Fruit fly (Drosophila melanogaster): ENCODE results near the gene Snmp1.

Snmp1 gene

dm6 chr3R:21133951-21134350 lies 34.1 kb downstream of the Snmp1 start, which contains the start of gene Usp8 (continued):
- TF ChIP-seq CG3838 (GFP tag; optimal IDR thresholded peaks at IDR 0.05) (no peak), CG12104 (GFP tag; optimal IDR thresholded peaks at IDR 0.05) (peak; percentile 25), trem (tag; optimal IDR thresholded peaks at IDR 0.05) (peak; percentile 38), CG15696 (tag; optimal IDR thresholded peaks at IDR 0.05) (peak; percentile 37), cg (GFP tag; optimal IDR thresholded peaks at IDR 0.05) (no peak), CG32767 (GFP tag; IDR thresholded peaks at IDR 0.05) (no peak), vfl (GFP tag; optimal IDR thresholded peaks at IDR 0.05) (no peak), CG18764 (GFP tag; optimal IDR thresholded peaks at IDR 0.05) (peak; percentile 39), CG18262 (tag; optimal IDR thresholded peaks at IDR 0.05) (peak; percentile 60), zen (tag; optimal IDR thresholded peaks at IDR 0.05) (peak; percentile 26), HmgD (GFP tag; optimal IDR thresholded peaks at IDR 0.05) (no peak), CG2116 (GFP tag; optimal IDR thresholded peaks at IDR 0.05) (peak; percentile 74), schlank (tag; optimal IDR thresholded peaks at IDR 0.05) (no peak), CG15601 (tag; optimal IDR thresholded peaks at IDR 0.05) (peak; percentile 1), Antp (GFP tag; optimal IDR thresholded peaks at IDR 0.05) (no peak), gro (GFP tag; optimal IDR thresholded peaks at IDR 0.05) (no peak), Doc2 (GFP tag; IDR thresholded peaks at IDR 0.05) (no peak), Sry-β (GFP tag; optimal IDR thresholded peaks at IDR 0.05) (peak; percentile 95), mam (GFP tag; optimal IDR thresholded peaks at IDR 0.05) (no peak), CG3995 (GFP tag; optimal IDR thresholded peaks at IDR 0.05) (no peak), CG30020 (tag; optimal IDR thresholded peaks at IDR 0.05) (peak; percentile 64), Camta (GFP tag; optimal IDR thresholded peaks at IDR 0.05) (no peak), CG10979 (tag; optimal IDR thresholded peaks at IDR 0.05) (peak; percentile 39), Xbp1 (GFP tag; optimal IDR thresholded peaks at IDR 0.05) (peak; percentile 34), vvl (GFP tag; IDR thresholded peaks at IDR 0.05) (no peak), CG15479 (GFP tag; optimal IDR thresholded peaks at IDR 0.05) (peak; percentile 71), pum (GFP tag; optimal IDR thresholded peaks at IDR 0.05) (no peak), Ssrp (tag; optimal IDR thresholded peaks at IDR 0.05) (peak; percentile 44), dpn (GFP tag; optimal IDR thresholded peaks at IDR 0.05) (peak in 1 of 2 experiments; percentile 22), CG17829 (tag; optimal IDR thresholded peaks at IDR 0.05) (peak; percentile 23), CG8924 (tag; optimal IDR thresholded peaks at IDR 0.05) (peak; percentile 70), Ravus (GFP tag; IDR thresholded peaks at IDR 0.05) (no peak), CG10267 (tag; optimal IDR thresholded peaks at IDR 0.05) (peak; percentile 50), CG10543 (GFP tag; optimal IDR thresholded peaks at IDR 0.05) (no peak), CG17186 (GFP tag; optimal IDR thresholded peaks at IDR 0.05) (no peak), Bgb (GFP tag; IDR thresholded peaks at IDR 0.05; ENCODE audit: partially characterized antibody) (no peak), ase (GFP tag; IDR thresholded peaks at IDR 0.05) (0 out of 3 replicates have a peak, but pooled peaks have one; percentile 10), pros (GFP tag; optimal IDR thresholded peaks at IDR 0.05) (no peak), CG3847 (GFP tag; IDR thresholded peaks at IDR 0.05) (0 out of 2 replicates have a peak, but pooled peaks have one; percentile 25), CG9727 (GFP tag; optimal IDR thresholded peaks at IDR 0.05) (peak; percentile 42), dmrt11E (tag; optimal IDR thresholded peaks at IDR 0.05) (peak; percentile 29), CG10654 (GFP tag; optimal IDR thresholded peaks at IDR 0.05) (peak; percentile 15), ab (GFP tag; optimal IDR thresholded peaks at IDR 0.05) (no peak), nmo (GFP tag; optimal IDR thresholded peaks at IDR 0.05) (peak; percentile 65), CG14710 (tag; optimal IDR thresholded peaks at IDR 0.05) (peak; percentile 61), stwl (tag; optimal IDR thresholded peaks at IDR 0.05) (peak; percentile 17), Oli (tag; optimal IDR thresholded peaks at IDR 0.05) (peak; percentile 11), ranshi (GFP tag; IDR thresholded peaks at IDR 0.05) (no peak), CG1603 (tag; optimal IDR thresholded peaks at IDR 0.05) (peak; percentile 44), Nf-YC (tag; optimal IDR thresholded peaks at IDR 0.05) (peak; percentile 54), CG13775 (GFP tag; optimal IDR thresholded peaks at IDR 0.05) (peak; percentile 62)
